Worm (Caenorhabditis elegans) whole organism, young adult: ENCODE results near the gene F44E2.10.

Source experiments
- C17E4.6 ChIP-seq: fragments of 200-800 bp; sonication (Bioruptor generic); IDR thresholded peaks from 2 replicates; pipeline ENCODE4 v1.3.6; 2022; ENCODE audit warnings: missing genetic modification reagents, missing genetic modification characterization, missing compliant biosample characterization
- F22D6.2 ChIP-seq: sonication (generic microtip); optimal IDR thresholded peaks from 2 replicates; lab custom pipeline; 2016; ENCODE audit warnings: mild to moderate bottlenecking, missing genetic modification characterization, missing compliant biosample characterization
- F39B2.1 ChIP-seq: fragments of 200-800 bp; sonication (Bioruptor generic); IDR thresholded peaks from 2 replicates; pipeline ENCODE4 v1.3.6; 2022; ENCODE audit warnings: missing genetic modification reagents, missing genetic modification characterization, missing compliant biosample characterization
- F49E8.2 ChIP-seq: sonication (generic microtip); optimal IDR thresholded peaks from 3 replicates; lab custom pipeline; 2017; ENCODE audit warnings: missing genetic modification characterization, mild to moderate bottlenecking, missing compliant biosample characterization, antibody characterized with exemption, moderate library complexity; ENCODE audit not compliant: insufficient read depth
- F55B11.4 ChIP-seq: sonication (generic microtip); optimal IDR thresholded peaks from 2 replicates; lab custom pipeline; 2016; ENCODE audit warnings: missing compliant biosample characterization, missing genetic modification characterization, borderline replicate concordance; ENCODE audit not compliant: insufficient read depth
- T07F8.4 ChIP-seq: sonication (generic microtip); optimal IDR thresholded peaks from 2 replicates; lab custom pipeline; 2016; ENCODE audit warnings: mild to moderate bottlenecking, missing genetic modification characterization, moderate library complexity, missing compliant biosample characterization
- T26A5.8 ChIP-seq: sonication (generic microtip); optimal IDR thresholded peaks from 2 replicates; lab custom pipeline; 2016; ENCODE audit warnings: missing genetic modification characterization, missing compliant biosample characterization
- Y67H2A.10 ChIP-seq: fragments of 200-800 bp; sonication (Bioruptor generic); conservative IDR thresholded peaks from 2 replicates; pipeline ENCODE4 v1.3.6; 2022; ENCODE audit warnings: missing genetic modification reagents, missing genetic modification characterization, missing compliant biosample characterization
- Y79H2A.3 ChIP-seq: fragments of 200-800 bp; sonication (Bioruptor generic); conservative IDR thresholded peaks from 2 replicates; pipeline ENCODE4 v1.3.6; 2022; ENCODE audit warnings: missing genetic modification reagents, missing genetic modification characterization, missing compliant biosample characterization
- ama-1 ChIP-seq, 3 experiments: fragments of 150-350 bp in 1 of 3; sonication (generic microtip) in 2 of 3; optimal IDR thresholded peaks; 2 replicates each; lab custom pipeline; 2014 to 2018; ENCODE audit warnings: missing biosample characterization in 2 of 3, missing genetic modification characterization in 2 of 3, missing genetic modification reagents in 2 of 3
- aptf-3 ChIP-seq: fragments of 200-800 bp; sonication (Bioruptor generic); IDR thresholded peaks from 2 replicates; pipeline ENCODE4 v1.3.6; 2022; ENCODE audit warnings: missing genetic modification characterization, missing compliant biosample characterization
- atf-7 ChIP-seq: sonication (generic microtip); optimal IDR thresholded peaks from 2 replicates; lab custom pipeline; 2017; ENCODE audit warnings: mild to moderate bottlenecking, missing genetic modification characterization, missing compliant biosample characterization
- athp-1 ChIP-seq: sonication (generic microtip); optimal IDR thresholded peaks from 2 replicates; lab custom pipeline; 2017; ENCODE audit warnings: mild to moderate bottlenecking, missing genetic modification characterization, missing compliant biosample characterization
- bed-1 ChIP-seq: fragments of 200-800 bp; sonication (Bioruptor generic); IDR thresholded peaks from 2 replicates; pipeline ENCODE4 v1.3.6; 2022; ENCODE audit warnings: missing genetic modification reagents, missing genetic modification characterization, missing compliant biosample characterization
- dox-1 ChIP-seq: fragments of 200-800 bp; sonication (Bioruptor generic); IDR thresholded peaks from 2 replicates; pipeline ENCODE4 v1.3.6; 2022; ENCODE audit warnings: missing genetic modification reagents, missing genetic modification characterization, missing compliant biosample characterization
- dpl-1 ChIP-seq: fragments of 150-350 bp; optimal IDR thresholded peaks from 2 replicates; lab custom pipeline; 2014; ENCODE audit warnings: missing biosample characterization, missing genetic modification reagents, missing genetic modification characterization
- egl-18 ChIP-seq: fragments of 200-800 bp; sonication (Bioruptor generic); IDR thresholded peaks from 2 replicates; pipeline ENCODE4 v1.3.6; 2022; ENCODE audit warnings: missing genetic modification reagents, missing genetic modification characterization, missing compliant biosample characterization
- egrh-3 ChIP-seq: fragments of 200-800 bp; sonication (Bioruptor generic); IDR thresholded peaks from 2 replicates; pipeline ENCODE4 v1.3.6; 2022; ENCODE audit warnings: missing genetic modification reagents, missing genetic modification characterization, missing compliant biosample characterization
- hlh-26 ChIP-seq: fragments of 200-800 bp; sonication (Bioruptor generic); conservative IDR thresholded peaks from 2 replicates; pipeline ENCODE4 v1.3.6; 2022; ENCODE audit warnings: missing genetic modification reagents, missing genetic modification characterization, missing compliant biosample characterization
- hmg-1.2 ChIP-seq: fragments of 200-800 bp; sonication (Bioruptor generic); IDR thresholded peaks from 2 replicates; pipeline ENCODE4 v1.3.6; 2022; ENCODE audit warnings: missing genetic modification reagents, missing genetic modification characterization, missing compliant biosample characterization
- hmg-20 ChIP-seq: fragments of 200-800 bp; sonication (Bioruptor generic); IDR thresholded peaks from 2 replicates; pipeline ENCODE4 v1.3.6; 2022; ENCODE audit warnings: missing genetic modification reagents, missing genetic modification characterization, missing compliant biosample characterization
- let-607 ChIP-seq, 2 experiments: fragments of 200-800 bp in 1 of 2; sonication (Bioruptor generic) in 1 of 2; sonication (generic microtip) in 1 of 2; optimal IDR thresholded peaks; 2 replicates each; lab custom pipeline; 2016 to 2018; ENCODE audit warnings: mild to moderate bottlenecking in 2 of 2, missing compliant biosample characterization in 2 of 2, missing genetic modification characterization in 2 of 2, moderate library complexity in 2 of 2, missing genotype in 1 of 2
- lin-26 ChIP-seq: fragments of 200-800 bp; sonication (Bioruptor generic); IDR thresholded peaks from 2 replicates; pipeline ENCODE4 v1.3.6; 2022; ENCODE audit warnings: missing genetic modification reagents, missing genetic modification characterization, missing compliant biosample characterization
- lin-54 ChIP-seq: fragments of 200-800 bp; sonication (Bioruptor generic); optimal IDR thresholded peaks from 2 replicates; lab custom pipeline; 2018; ENCODE audit warnings: mild to moderate bottlenecking, missing genetic modification characterization, missing compliant biosample characterization
- madf-10 ChIP-seq: sonication (generic microtip); optimal IDR thresholded peaks from 2 replicates; lab custom pipeline; 2016; ENCODE audit warnings: mild to moderate bottlenecking, missing genetic modification characterization, missing compliant biosample characterization
- madf-3 ChIP-seq: fragments of 200-800 bp; sonication (Bioruptor generic); IDR thresholded peaks from 2 replicates; pipeline ENCODE4 v1.3.6; 2022; ENCODE audit warnings: missing genetic modification reagents, missing genetic modification characterization, missing compliant biosample characterization
- madf-6 ChIP-seq: fragments of 200-800 bp; sonication (Bioruptor generic); IDR thresholded peaks from 2 replicates; pipeline ENCODE4 v1.3.6; 2022; ENCODE audit warnings: missing genetic modification reagents, missing genetic modification characterization, missing compliant biosample characterization
- mcd-1 ChIP-seq: fragments of 200-800 bp; sonication (Bioruptor generic); IDR thresholded peaks from 2 replicates; pipeline ENCODE4 v1.3.6; 2022; ENCODE audit warnings: missing genetic modification reagents, missing genetic modification characterization, missing compliant biosample characterization
- nfya-2 ChIP-seq: fragments of 200-800 bp; sonication (Bioruptor generic); IDR thresholded peaks from 2 replicates; pipeline ENCODE4 v1.3.6; 2022; ENCODE audit warnings: missing genetic modification reagents, missing genetic modification characterization, missing compliant biosample characterization
- nfyb-1 ChIP-seq: fragments of 200-800 bp; sonication (Bioruptor generic); IDR thresholded peaks from 2 replicates; pipeline ENCODE4 v1.3.6; 2022; ENCODE audit warnings: missing genetic modification reagents, missing genetic modification characterization, missing compliant biosample characterization
- nhr-120 ChIP-seq: fragments of 200-800 bp; sonication (Bioruptor generic); IDR thresholded peaks from 2 replicates; pipeline ENCODE4 v1.3.6; 2022; ENCODE audit warnings: missing genetic modification characterization, missing compliant biosample characterization
- nhr-179 ChIP-seq: sonication (generic microtip); optimal IDR thresholded peaks from 2 replicates; lab custom pipeline; 2016; ENCODE audit warnings: mild to moderate bottlenecking, missing genetic modification characterization, missing compliant biosample characterization
- nhr-27 ChIP-seq: fragments of 200-800 bp; sonication (Bioruptor generic); optimal IDR thresholded peaks from 2 replicates; lab custom pipeline; 2018; ENCODE audit warnings: mild to moderate bottlenecking, missing genetic modification characterization, moderate library complexity, missing compliant biosample characterization
- pbrm-1 ChIP-seq: fragments of 200-800 bp; sonication (Bioruptor generic); IDR thresholded peaks from 2 replicates; pipeline ENCODE4 v1.3.6; 2022; ENCODE audit warnings: missing genetic modification reagents, missing genetic modification characterization, missing compliant biosample characterization
- pha-4 ChIP-seq: fragments of 150-350 bp; sonication (generic microtip); optimal IDR thresholded peaks from 2 replicates; lab custom pipeline; 2014; ENCODE audit warnings: missing biosample characterization, missing genetic modification reagents, missing genetic modification characterization
- rpc-1 ChIP-seq, 2 experiments: fragments of 150-350 bp in 1 of 2; sonication (generic microtip) in 1 of 2; optimal IDR thresholded peaks; 2 replicates each; lab custom pipeline; 2014 to 2018; ENCODE audit warnings: missing biosample characterization in 1 of 2, missing genetic modification characterization in 1 of 2, missing genetic modification reagents in 1 of 2, missing genotype in 1 of 2
- sdz-38 ChIP-seq: sonication (generic microtip); optimal IDR thresholded peaks from 2 replicates; lab custom pipeline; 2016; ENCODE audit warnings: missing genotype, missing genetic modification characterization, missing compliant biosample characterization
- snpc-1.1 ChIP-seq: sonication (generic microtip); optimal IDR thresholded peaks from 2 replicates; lab custom pipeline; 2017; ENCODE audit warnings: missing genetic modification characterization, mild to moderate bottlenecking, missing compliant biosample characterization, antibody characterized with exemption, moderate library complexity, missing genotype, missing genetic modification reagents; ENCODE audit not compliant: insufficient read depth
- sptf-2 ChIP-seq: fragments of 200-800 bp; sonication (Bioruptor generic); optimal IDR thresholded peaks from 2 replicates; lab custom pipeline; 2018; ENCODE audit warnings: mild to moderate bottlenecking, missing genetic modification characterization, missing compliant biosample characterization
- tbp1 ChIP-seq: fragments of 200-800 bp; sonication (Bioruptor generic); optimal IDR thresholded peaks from 2 replicates; lab custom pipeline; 2018; ENCODE audit warnings: mild to moderate bottlenecking, missing genetic modification characterization, missing compliant biosample characterization
- tbx-9 ChIP-seq: sonication (generic microtip); optimal IDR thresholded peaks from 2 replicates; lab custom pipeline; 2016; ENCODE audit warnings: borderline replicate concordance, missing genetic modification characterization, inconsistent platforms, missing compliant biosample characterization
- zfh-2 ChIP-seq: fragments of 200-800 bp; sonication (Bioruptor generic); conservative IDR thresholded peaks from 2 replicates; pipeline ENCODE4 v1.3.6; 2022; ENCODE audit warnings: missing genetic modification reagents, missing genetic modification characterization, missing compliant biosample characterization
- ztf-28 ChIP-seq: fragments of 200-800 bp; sonication (Bioruptor generic); IDR thresholded peaks from 2 replicates; pipeline ENCODE4 v1.3.6; 2022; ENCODE audit warnings: missing genetic modification reagents, missing genetic modification characterization, missing compliant biosample characterization
- ztf-6 ChIP-seq: fragments of 200-800 bp; sonication (Bioruptor generic); IDR thresholded peaks from 2 replicates; pipeline ENCODE4 v1.3.6; 2022; ENCODE audit warnings: missing genetic modification reagents, missing genetic modification characterization, missing compliant biosample characterization

Gene F44E2.10

DNA sequence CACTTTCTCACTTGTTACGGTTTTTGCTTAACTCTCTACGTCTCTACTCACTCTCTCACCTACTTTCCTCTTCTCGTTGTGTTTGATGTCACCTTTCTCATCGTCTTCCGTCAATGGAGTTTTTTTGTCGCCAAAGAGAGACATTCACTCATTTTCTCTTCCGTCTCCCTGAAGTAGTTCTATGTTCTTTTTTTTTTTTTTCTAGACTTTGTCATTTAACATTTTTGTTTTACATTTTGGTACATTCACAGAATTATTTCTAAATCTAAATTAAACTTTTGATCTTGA is 30.2 kb downstream of the F44E2.10 start:
- TF ChIP-seq rpc-1 (optimal IDR thresholded peaks at IDR 0.05; lab: Kevin White, UChicago) (no peak), rpc-1 (tag; optimal IDR thresholded peaks at IDR 0.05; lab: Kevin White, UChicago) (no peak), F39B2.1 (no peak), Y79H2A.3 (GFP tag; lab: Robert Waterston, UW) (no peak), madf-3 (GFP tag; lab: Robert Waterston, UW) (no peak), snpc-1.1 (tag; lab: Kevin White, UChicago) (no peak), nfyb-1 (GFP tag; lab: Robert Waterston, UW) (no peak), F55B11.4 (tag; lab: Kevin White, UChicago) (no peak), egl-18 (GFP tag; lab: Robert Waterston, UW) (no peak), nhr-120 (GFP tag; lab: Robert Waterston, UW) (no peak), hmg-20 (GFP tag; lab: Robert Waterston, UW) (no peak)

DNA sequence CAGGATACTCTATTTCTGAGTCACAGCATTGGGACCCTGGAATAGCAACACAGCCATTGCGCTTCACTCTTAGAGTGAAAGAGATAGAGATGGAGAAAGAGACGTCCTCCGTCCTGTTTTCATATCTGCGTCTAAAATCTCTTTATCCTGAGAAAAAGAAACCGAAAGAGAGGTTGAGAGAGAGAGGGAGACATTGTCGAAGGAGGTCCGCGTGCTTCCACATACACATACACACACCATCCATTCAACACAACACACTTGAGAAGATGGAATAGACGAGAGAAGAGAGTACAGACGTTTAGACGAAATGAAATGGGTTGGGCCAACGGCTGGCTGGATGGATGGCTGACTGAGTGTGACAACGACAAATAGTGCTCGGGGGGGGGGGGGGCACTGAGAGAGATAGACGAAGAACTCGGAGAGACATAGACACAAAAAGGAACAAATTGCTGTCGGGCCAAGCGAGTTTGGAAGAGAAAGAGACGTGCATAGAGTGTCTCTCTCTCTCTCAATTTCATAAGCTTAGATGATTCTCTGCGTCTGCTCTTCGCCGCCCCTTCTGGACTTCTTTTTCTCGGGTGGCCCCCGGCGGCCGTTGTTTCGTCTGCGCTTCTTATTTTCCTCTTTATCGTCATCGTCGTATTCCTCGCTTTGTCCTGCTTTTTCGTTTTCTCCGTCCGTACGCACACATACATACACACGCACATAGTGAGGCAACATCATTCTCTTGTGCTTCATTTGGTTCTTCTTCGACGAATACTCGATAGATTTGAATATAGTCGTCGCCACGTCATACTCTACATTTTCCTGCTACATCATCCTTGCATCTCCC is 30.7 kb downstream of the F44E2.10 start, which contains the start of gene F54F2.6:
F54F2.6 (minus strand) TSS at position 738 of the 832 bp plus-strand sequence.
- TF ChIP-seq F49E8.2: no peak
- TF ChIP-seq madf-6 (GFP tag; lab: Robert Waterston, UW): no peak
- TF ChIP-seq egrh-3 (GFP tag; lab: Robert Waterston, UW): peak; percentile 83
- TF ChIP-seq lin-54 (GFP tag; lab: Kevin White, UChicago): peak; percentile 36
- no peak for TF ChIP-seq dpl-1 (GFP tag; lab: Kevin White, UChicago)
- peak; percentile 1 for TF ChIP-seq athp-1 (tag; lab: Kevin White, UChicago)
- no peak for TF ChIP-seq madf-3 (GFP tag; lab: Robert Waterston, UW)
- peak; percentile 66 for TF ChIP-seq hmg-1.2 (GFP tag; lab: Robert Waterston, UW)
- peak; percentile 42 for TF ChIP-seq madf-10 (tag; lab: Kevin White, UChicago)
- TF ChIP-seq C17E4.6 (GFP tag; lab: Robert Waterston, UW): 0 out of 2 replicates have a peak, but pooled peaks have one; percentile 32
- no peak for TF ChIP-seq Y67H2A.10 (GFP tag; lab: Robert Waterston, UW)
- no peak for TF ChIP-seq tbx-9 (tag; lab: Kevin White, UChicago)
- no peak for TF ChIP-seq T07F8.4 (tag; lab: Kevin White, UChicago)
- 0 out of 2 replicates have a peak, but pooled peaks have one; percentile 50 for TF ChIP-seq nfyb-1 (GFP tag; lab: Robert Waterston, UW)
- no peak for TF ChIP-seq Y79H2A.3 (GFP tag; lab: Robert Waterston, UW)
- TF ChIP-seq nhr-27 (tag; lab: Kevin White, UChicago): no peak
- TF ChIP-seq sptf-2 (GFP tag; lab: Kevin White, UChicago): no peak
- peak; percentile 59 for TF ChIP-seq mcd-1
- no peak for TF ChIP-seq sdz-38 (tag; lab: Kevin White, UChicago)
- TF ChIP-seq pha-4 (tag; lab: Kevin White, UChicago): no peak
- TF ChIP-seq ztf-28: no peak
- TF ChIP-seq tbp1 (GFP tag; lab: Kevin White, UChicago): no peak
- TF ChIP-seq T26A5.8 (tag; lab: Kevin White, UChicago): no peak
- no peak for TF ChIP-seq bed-1 (GFP tag; lab: Robert Waterston, UW)
- no peak for TF ChIP-seq nfya-2
- peak; percentile 81 for TF ChIP-seq atf-7 (tag; lab: Kevin White, UChicago)
- 0 out of 2 replicates have a peak, but pooled peaks have one; percentile 10 for TF ChIP-seq pbrm-1 (GFP tag; lab: Robert Waterston, UW)
- no peak for TF ChIP-seq aptf-3 (GFP tag; lab: Robert Waterston, UW)
- no peak for TF ChIP-seq lin-26 (GFP tag; lab: Robert Waterston, UW)
- TF ChIP-seq zfh-2 (GFP tag; lab: Robert Waterston, UW): peak; percentile 99
- TF ChIP-seq ama-1 (optimal IDR thresholded peaks at IDR 0.05; lab: Kevin White, UChicago): no peak
- peak in 1 of 2 experiments; percentile 23 for TF ChIP-seq ama-1 (GFP tag; optimal IDR thresholded peaks at IDR 0.05; lab: Kevin White, UChicago)
- peak in 1 of 2 experiments; percentile 36 for TF ChIP-seq let-607 (tag; optimal IDR thresholded peaks at IDR 0.05; lab: Kevin White, UChicago)
- TF ChIP-seq rpc-1 (optimal IDR thresholded peaks at IDR 0.05; lab: Kevin White, UChicago): no peak
- no peak for TF ChIP-seq rpc-1 (tag; optimal IDR thresholded peaks at IDR 0.05; lab: Kevin White, UChicago)
- TF ChIP-seq hlh-26 (GFP tag; lab: Robert Waterston, UW): no peak
- TF ChIP-seq dox-1 (GFP tag; lab: Robert Waterston, UW): peak; percentile 77
- TF ChIP-seq F22D6.2 (tag; lab: Kevin White, UChicago): no peak
- TF ChIP-seq ztf-6 (GFP tag; lab: Robert Waterston, UW): no peak
- no peak for TF ChIP-seq nhr-179
